Fruit fly (Drosophila melanogaster) whole organism, embryonic: ENCODE data around the gene Shc.

Source experiments
- Ada2b ChIP-seq: fragments of 200-800 bp; sonication (Bioruptor generic); IDR thresholded peaks from 2 replicates; pipeline ENCODE4 v1.3.6; 2022; ENCODE audit warnings: missing biosample characterization, missing genetic modification characterization
- Asciz ChIP-seq: fragments of 200-800 bp; sonication (Bioruptor generic); optimal IDR thresholded peaks from 2 replicates; lab custom pipeline; 2017; ENCODE audit warnings: missing biosample characterization, mild to moderate bottlenecking, missing genetic modification characterization, missing genetic modification reagents
- Blimp-1 ChIP-seq: fragments of 200-800 bp; sonication (Bioruptor generic); optimal IDR thresholded peaks from 3 replicates; lab custom pipeline; 2018; ENCODE audit warnings: missing biosample characterization, missing genetic modification characterization, mild to moderate bottlenecking, moderate library complexity, missing genetic modification reagents
- CG10431 ChIP-seq: fragments of 200-800 bp; sonication (Bioruptor generic); optimal IDR thresholded peaks from 3 replicates; lab custom pipeline; 2018; ENCODE audit warnings: missing biosample characterization, mild to moderate bottlenecking, missing genetic modification characterization
- CG11398 ChIP-seq: fragments of 200-800 bp; sonication (Bioruptor generic); optimal IDR thresholded peaks from 2 replicates; lab custom pipeline; 2016; ENCODE audit warnings: missing biosample characterization, missing genetic modification characterization
- CG11504 ChIP-seq: fragments of 200-800 bp; sonication (Bioruptor generic); optimal IDR thresholded peaks from 3 replicates; lab custom pipeline; 2019; ENCODE audit warnings: missing biosample characterization, mild to moderate bottlenecking, missing genetic modification characterization, moderate library complexity
- CG12219 ChIP-seq: fragments of 200-800 bp; sonication (Bioruptor generic); optimal IDR thresholded peaks from 3 replicates; lab custom pipeline; 2018; ENCODE audit warnings: missing biosample characterization, mild to moderate bottlenecking, missing genetic modification characterization
- CG12744 ChIP-seq: fragments of 200-800 bp; sonication (Bioruptor generic); optimal IDR thresholded peaks from 2 replicates; lab custom pipeline; 2016; ENCODE audit warnings: missing biosample characterization, missing genetic modification characterization
- CG13894 ChIP-seq: fragments of 200-800 bp; sonication (Bioruptor generic); optimal IDR thresholded peaks from 3 replicates; lab custom pipeline; 2018; ENCODE audit warnings: missing biosample characterization, mild to moderate bottlenecking, missing genetic modification characterization, moderate library complexity
- CG15601 ChIP-seq: fragments of 200-800 bp; sonication (Bioruptor generic); optimal IDR thresholded peaks from 3 replicates; lab custom pipeline; 2019; ENCODE audit warnings: missing biosample characterization, mild to moderate bottlenecking, missing genetic modification characterization, moderate library complexity
- CG17359 ChIP-seq: fragments of 200-800 bp; sonication (Bioruptor generic); optimal IDR thresholded peaks from 3 replicates; lab custom pipeline; 2018; ENCODE audit warnings: missing biosample characterization, mild to moderate bottlenecking, missing genetic modification characterization, moderate library complexity
- CG17385 ChIP-seq: fragments of 200-800 bp; sonication (Bioruptor generic); optimal IDR thresholded peaks from 3 replicates; lab custom pipeline; 2018; ENCODE audit warnings: missing biosample characterization, mild to moderate bottlenecking, missing genetic modification characterization
- CG2199 ChIP-seq: fragments of 200-800 bp; sonication (Bioruptor generic); IDR thresholded peaks from 3 replicates; pipeline ENCODE4 v1.3.6; 2022; ENCODE audit warnings: missing biosample characterization, missing genetic modification characterization
- CG2678 ChIP-seq: fragments of 200-800 bp; sonication (Bioruptor generic); optimal IDR thresholded peaks from 3 replicates; lab custom pipeline; 2019; ENCODE audit warnings: missing biosample characterization, mild to moderate bottlenecking, missing genetic modification characterization, moderate library complexity
- CG7839 ChIP-seq: fragments of 200-800 bp; sonication (Bioruptor generic); optimal IDR thresholded peaks from 3 replicates; lab custom pipeline; 2018; ENCODE audit warnings: missing biosample characterization, mild to moderate bottlenecking, missing genetic modification characterization, moderate library complexity
- CG8388 ChIP-seq: fragments of 200-800 bp; sonication (Bioruptor generic); optimal IDR thresholded peaks from 2 replicates; lab custom pipeline; 2019; ENCODE audit warnings: missing biosample characterization, mild to moderate bottlenecking, missing genetic modification characterization, moderate library complexity
- CrebB ChIP-seq: fragments of 200-800 bp; sonication (Bioruptor generic); optimal IDR thresholded peaks from 3 replicates; lab custom pipeline; 2018; ENCODE audit warnings: missing biosample characterization, mild to moderate bottlenecking, missing genetic modification characterization
- Dfd ChIP-seq, 2 experiments: fragments of >200 bp; optimal IDR thresholded peaks; 2 replicates each; lab custom pipeline; 2017; ENCODE audit warnings: missing biosample characterization in 2 of 2, missing genetic modification characterization in 2 of 2
- Dp ChIP-seq: fragments of 200-800 bp; sonication (Bioruptor generic); optimal IDR thresholded peaks from 2 replicates; lab custom pipeline; 2018; ENCODE audit warnings: missing biosample characterization, mild to moderate bottlenecking, missing genetic modification characterization, moderate library complexity
- Drgx ChIP-seq: fragments of 200-800 bp; sonication (Bioruptor generic); IDR thresholded peaks from 2 replicates; pipeline ENCODE4 v1.3.6; 2022; ENCODE audit warnings: missing biosample characterization, missing genetic modification characterization
- HmgZ ChIP-seq: fragments of 200-800 bp; sonication (Bioruptor generic); optimal IDR thresholded peaks from 2 replicates; lab custom pipeline; 2018; ENCODE audit warnings: missing biosample characterization, mild to moderate bottlenecking, missing genetic modification characterization
- MESR4 ChIP-seq: fragments of 200-800 bp; sonication (Bioruptor generic); optimal IDR thresholded peaks from 2 replicates; lab custom pipeline; 2018; ENCODE audit warnings: missing biosample characterization, mild to moderate bottlenecking, missing genetic modification characterization, moderate library complexity
- Nf-YA ChIP-seq: fragments of 200-800 bp; sonication (Bioruptor generic); IDR thresholded peaks from 2 replicates; pipeline ENCODE4 v1.3.6; 2022; ENCODE audit warnings: missing biosample characterization, missing genetic modification characterization
- Sox100B ChIP-seq: fragments of 200-800 bp; sonication (Bioruptor generic); optimal IDR thresholded peaks from 3 replicates; lab custom pipeline; 2018; ENCODE audit warnings: missing biosample characterization, mild to moderate bottlenecking, missing genetic modification characterization
- Sox102F ChIP-seq: fragments of 200-800 bp; sonication (Bioruptor generic); optimal IDR thresholded peaks from 2 replicates; lab custom pipeline; 2018; ENCODE audit warnings: missing biosample characterization, mild to moderate bottlenecking, missing genetic modification characterization, moderate library complexity
- Ssrp ChIP-seq: fragments of 200-800 bp; sonication (Bioruptor generic); optimal IDR thresholded peaks from 2 replicates; lab custom pipeline; 2018; ENCODE audit warnings: missing biosample characterization, mild to moderate bottlenecking, missing genetic modification characterization, moderate library complexity
- Xrp1 ChIP-seq: fragments of 200-800 bp; sonication (Bioruptor generic); IDR thresholded peaks from 2 replicates; pipeline ENCODE4 v1.3.6; 2022; ENCODE audit warnings: missing biosample characterization, missing genetic modification characterization
- ab ChIP-seq: fragments of 200-800 bp; sonication (Bioruptor generic); optimal IDR thresholded peaks from 2 replicates; lab custom pipeline; 2016; ENCODE audit warnings: missing biosample characterization, missing genetic modification characterization
- bbx ChIP-seq: fragments of 200-800 bp; sonication (Bioruptor generic); IDR thresholded peaks from 2 replicates; pipeline ENCODE4 v1.3.6; 2022; ENCODE audit warnings: missing biosample characterization, missing genetic modification characterization; ENCODE audit not compliant: partially characterized antibody
- bsh ChIP-seq, 2 experiments: fragments of 200-800 bp; sonication (Bioruptor generic); optimal IDR thresholded peaks; 2 replicates each; lab custom pipeline; 2017 to 2018; ENCODE audit warnings: mild to moderate bottlenecking in 2 of 2, missing biosample characterization in 2 of 2, missing genetic modification characterization in 2 of 2, moderate library complexity in 1 of 2
- chm ChIP-seq: fragments of 200-800 bp; sonication (Bioruptor generic); IDR thresholded peaks from 2 replicates; pipeline ENCODE4 v1.3.6; 2022; ENCODE audit warnings: missing biosample characterization, missing genetic modification characterization
- ems ChIP-seq: fragments of 200-800 bp; sonication (Bioruptor generic); optimal IDR thresholded peaks from 3 replicates; lab custom pipeline; 2016; ENCODE audit warnings: missing biosample characterization, missing genetic modification characterization
- esg ChIP-seq: fragments of 200-800 bp; sonication (Bioruptor generic); conservative IDR thresholded peaks from 2 replicates; pipeline ENCODE4 v1.3.6; 2022; ENCODE audit warnings: missing biosample characterization, missing genetic modification characterization
- gce ChIP-seq: fragments of 200-800 bp; sonication (Bioruptor generic); IDR thresholded peaks from 3 replicates; pipeline ENCODE4 v1.3.6; 2022; ENCODE audit warnings: missing biosample characterization, missing genetic modification characterization
- grau ChIP-seq: fragments of 200-800 bp; optimal IDR thresholded peaks from 3 replicates; lab custom pipeline; 2019; ENCODE audit warnings: missing biosample characterization, mild to moderate bottlenecking, missing genetic modification characterization, moderate library complexity
- hkb ChIP-seq, 2 experiments: fragments of 200-800 bp in 1 of 2; fragments of >200 bp in 1 of 2; sonication (Bioruptor generic) in 1 of 2; IDR thresholded peaks in 1 of 2; optimal IDR thresholded peaks in 1 of 2; 2 replicates each; pipeline versions ENCODE4 v1.3.6 to Lab custom; 2017 to 2022; ENCODE audit warnings: missing biosample characterization in 1 of 2, missing genetic modification characterization in 1 of 2
- ken ChIP-seq: fragments of 200-800 bp; sonication (Bioruptor generic); IDR thresholded peaks from 3 replicates; pipeline ENCODE4 v1.3.6; 2022; ENCODE audit warnings: missing biosample characterization, missing genetic modification characterization
- nmo ChIP-seq: fragments of 200-800 bp; sonication (Bioruptor generic); optimal IDR thresholded peaks from 2 replicates; lab custom pipeline; 2018; ENCODE audit warnings: missing biosample characterization, mild to moderate bottlenecking, missing genetic modification characterization, moderate library complexity
- odd ChIP-seq: fragments of 200-800 bp; sonication (Bioruptor generic); optimal IDR thresholded peaks from 2 replicates; lab custom pipeline; 2017; ENCODE audit warnings: missing biosample characterization, mild to moderate bottlenecking, missing genetic modification characterization
- pan ChIP-seq, 4 experiments: fragments of >200 bp in 3 of 4; fragments of 200-800 bp in 1 of 4; sonication (Bioruptor generic) in 1 of 4; optimal IDR thresholded peaks in 3 of 4; IDR thresholded peaks in 1 of 4; 2 replicates each; pipeline versions ENCODE4 v1.3.6 to Lab custom; 2017 to 2022; ENCODE audit warnings: missing biosample characterization in 2 of 4, missing genetic modification characterization in 2 of 4, mixed read lengths in 1 of 4
- peb ChIP-seq: fragments of 200-800 bp; sonication (Bioruptor generic); IDR thresholded peaks from 2 replicates; pipeline ENCODE4 v1.3.6; 2022; ENCODE audit warnings: missing biosample characterization, missing genetic modification characterization
- sr ChIP-seq: fragments of 200-800 bp; sonication (Bioruptor generic); IDR thresholded peaks from 3 replicates; pipeline ENCODE4 v1.3.6; 2022; ENCODE audit warnings: missing biosample characterization, missing genetic modification characterization
- tin ChIP-seq: fragments of 200-800 bp; sonication (Bioruptor generic); optimal IDR thresholded peaks from 3 replicates; lab custom pipeline; 2016; ENCODE audit warnings: missing biosample characterization, missing genetic modification characterization
- tna ChIP-seq: fragments of 200-800 bp; sonication (Bioruptor generic); IDR thresholded peaks from 2 replicates; pipeline ENCODE4 v1.3.6; 2022; ENCODE audit warnings: missing biosample characterization, missing genetic modification characterization; ENCODE audit not compliant: partially characterized antibody
- unpg ChIP-seq: fragments of 200-800 bp; sonication (Bioruptor generic); optimal IDR thresholded peaks from 3 replicates; lab custom pipeline; 2018; ENCODE audit warnings: missing biosample characterization, mild to moderate bottlenecking, missing genetic modification characterization, moderate library complexity
- vfl ChIP-seq: fragments of 200-800 bp; sonication (Bioruptor generic); optimal IDR thresholded peaks from 2 replicates; lab custom pipeline; 2016; ENCODE audit warnings: missing biosample characterization, missing genetic modification characterization
- z ChIP-seq: fragments of 200-800 bp; sonication (Bioruptor generic); IDR thresholded peaks from 3 replicates; pipeline ENCODE4 v1.3.6; 2022; ENCODE audit warnings: missing biosample characterization, missing genetic modification characterization

Shc gene

dm6 chr3L:9425838-9426237 lies 972 bp upstream of the Shc start (continued):
- TF ChIP-seq CG17385 (GFP tag; lab: Kevin White, UChicago) (peak; percentile 20), Sox102F (GFP tag; lab: Kevin White, UChicago) (peak; percentile 32), ems (GFP tag; lab: Kevin White, UChicago) (no peak), Blimp-1 (GFP tag; lab: Kevin White, UChicago) (peak; percentile 9), esg (GFP tag; lab: Robert Waterston, UW) (no peak), grau (tag; lab: Kevin White, UChicago) (peak; percentile 35), Xrp1 (peak; percentile 14; the same call in 1 of the 2 replicates), CG11398 (no peak), CG15601 (tag; lab: Kevin White, UChicago) (peak; percentile 10), CG7839 (tag; lab: Kevin White, UChicago) (peak; percentile 31), CG11504 (tag; lab: Kevin White, UChicago) (peak; percentile 48), odd (GFP tag; lab: Kevin White, UChicago) (no peak), CG12219 (peak; percentile 32), ken (GFP tag; lab: Robert Waterston, UW) (0 out of 3 replicates have a peak, but pooled peaks have one; percentile 17), CG2678 (peak; percentile 32), sr (GFP tag; lab: Robert Waterston, UW) (peak; percentile 19; the same call in 1 of the 3 replicates), tin (peak; percentile 25), Asciz (GFP tag; lab: Kevin White, UChicago) (peak; percentile 20), CG2199 (GFP tag; lab: Robert Waterston, UW) (no peak), Nf-YA (GFP tag; lab: Robert Waterston, UW) (no peak), Ssrp (tag; lab: Kevin White, UChicago) (peak; percentile 28), bbx (GFP tag; lab: Robert Waterston, UW) (no peak), nmo (GFP tag; lab: Kevin White, UChicago) (peak; percentile 16), Sox100B (GFP tag; lab: Kevin White, UChicago) (peak; percentile 42), unpg (GFP tag; lab: Kevin White, UChicago) (peak; percentile 18), bsh (GFP tag; optimal IDR thresholded peaks at IDR 0.05; lab: Kevin White, UChicago) (no peak), pan (optimal IDR thresholded peaks at IDR 0.05; lab: Kevin White, UChicago) (no peak), pan (GFP tag; optimal IDR thresholded peaks at IDR 0.05 in 1 of 2, IDR thresholded peaks at IDR 0.05 in 1 of 2) (peak in 1 of 2 experiments; percentile 24), CG17359 (peak; percentile 35), hkb (optimal IDR thresholded peaks at IDR 0.05; lab: Kevin White, UChicago) (no peak), hkb (GFP tag; IDR thresholded peaks at IDR 0.05; lab: Robert Waterston, UW) (peak; percentile 10; the same call in 1 of the 2 replicates), chm (GFP tag; lab: Robert Waterston, UW) (peak; percentile 21; the same call in 1 of the 2 replicates), vfl (peak; percentile 12), Ada2b (GFP tag; lab: Robert Waterston, UW) (no peak), Drgx (peak; percentile 25; the same call in 1 of the 2 replicates)

dm6 chr3L:9429665-9430607 lies 3.1 kb downstream of the Shc start, which contains the start of the genes RpS17 and MTF-1:
TSS of gene RpS17 (minus strand) at chr3L:9429821.
TSS of gene MTF-1 (plus strand) at chr3L:9430312.
- TF ChIP-seq Dp (GFP tag; lab: Kevin White, UChicago): peak; percentile 39
- TF ChIP-seq Dfd (GFP tag; optimal IDR thresholded peaks at IDR 0.05; lab: Kevin White, UChicago): no peak
- TF ChIP-seq CG8388 (GFP tag; lab: Kevin White, UChicago): peak; percentile 35
- peak; percentile 59 for TF ChIP-seq CG10431 (GFP tag; lab: Kevin White, UChicago)
- TF ChIP-seq z (GFP tag; lab: Robert Waterston, UW): no peak
- TF ChIP-seq HmgZ (tag; lab: Kevin White, UChicago): peak; percentile 48
- peak; percentile 52 for TF ChIP-seq CrebB (tag; lab: Kevin White, UChicago)
- TF ChIP-seq ab (GFP tag; lab: Kevin White, UChicago): no peak
- no peak for TF ChIP-seq peb (GFP tag; lab: Robert Waterston, UW)
- TF ChIP-seq tna (GFP tag; lab: Robert Waterston, UW): peak; percentile 38; the same call in 1 of the 2 replicates
- peak; percentile 96 for TF ChIP-seq MESR4 (GFP tag; lab: Kevin White, UChicago)
- TF ChIP-seq CG12744 (GFP tag; lab: Kevin White, UChicago): no peak
- TF ChIP-seq gce (GFP tag; lab: Robert Waterston, UW): peak; percentile 51; the same call in 1 of the 3 replicates
- TF ChIP-seq CG13894: peak; percentile 28
